Worm (Caenorhabditis elegans) whole organism, early embryonic: Measurements from ENCODE around the gene col-155.
A peak's percentile ranks its signal among the peaks of the same experiment; 100 is the strongest.

ENCODE experiments used
- B0310.2 ChIP-seq: sonication (generic microtip); optimal IDR thresholded peaks from 2 replicates; lab custom pipeline; 2016; ENCODE audit warnings: mild to moderate bottlenecking, missing genetic modification characterization, missing compliant biosample characterization
- F13C5.2 ChIP-seq: sonication (generic microtip); optimal IDR thresholded peaks from 2 replicates; lab custom pipeline; 2017; ENCODE audit warnings: mild to moderate bottlenecking, missing genetic modification characterization, inconsistent platforms, missing compliant biosample characterization
- aly-1 ChIP-seq: sonication (generic microtip); optimal IDR thresholded peaks from 2 replicates; lab custom pipeline; 2016; ENCODE audit warnings: missing genetic modification characterization, missing compliant biosample characterization
- ama-1 ChIP-seq: fragments of 150-350 bp; optimal IDR thresholded peaks from 2 replicates; lab custom pipeline; 2014
- ceh-13 ChIP-seq: fragments of 200-800 bp; sonication (Bioruptor generic); optimal IDR thresholded peaks from 2 replicates; lab custom pipeline; 2018; ENCODE audit warnings: mild to moderate bottlenecking, missing genetic modification characterization, missing compliant biosample characterization
- ceh-36 ChIP-seq: sonication (generic microtip); optimal IDR thresholded peaks from 2 replicates; lab custom pipeline; 2016; ENCODE audit warnings: missing genetic modification characterization, inconsistent platforms, missing compliant biosample characterization
- ets-7 ChIP-seq: sonication (generic microtip); optimal IDR thresholded peaks from 2 replicates; lab custom pipeline; 2016; ENCODE audit warnings: missing genotype, missing genetic modification characterization, missing compliant biosample characterization
- flt-1 ChIP-seq: fragments of 200-800 bp; sonication (Bioruptor generic); IDR thresholded peaks from 2 replicates; pipeline ENCODE4 v1.3.6; 2022; ENCODE audit warnings: missing genetic modification characterization, missing compliant biosample characterization
- hmbx-1 ChIP-seq: sonication (generic microtip); optimal IDR thresholded peaks from 2 replicates; lab custom pipeline; 2016; ENCODE audit warnings: mild to moderate bottlenecking, missing genetic modification characterization, missing compliant biosample characterization
- hmg-4 ChIP-seq: fragments of 200-800 bp; sonication (Bioruptor generic); optimal IDR thresholded peaks from 2 replicates; lab custom pipeline; 2018; ENCODE audit warnings: mild to moderate bottlenecking, missing genetic modification characterization, missing compliant biosample characterization
- hnd-1 ChIP-seq: sonication (generic microtip); optimal IDR thresholded peaks from 2 replicates; lab custom pipeline; 2016; ENCODE audit warnings: missing genetic modification characterization, missing compliant biosample characterization
- pes-1 ChIP-seq: fragments of 200-800 bp; sonication (Bioruptor generic); IDR thresholded peaks from 2 replicates; pipeline ENCODE4 v1.3.6; 2022; ENCODE audit warnings: missing genetic modification reagents, missing genetic modification characterization, missing compliant biosample characterization
- scrt-1 ChIP-seq: fragments of 200-800 bp; sonication (Bioruptor generic); IDR thresholded peaks from 2 replicates; pipeline ENCODE4 v1.3.6; 2022; ENCODE audit warnings: missing genetic modification characterization, missing compliant biosample characterization
- sea-1 ChIP-seq: fragments of 200-800 bp; sonication (Bioruptor generic); conservative IDR thresholded peaks from 2 replicates; pipeline ENCODE4 v1.3.6; 2022; ENCODE audit warnings: missing genetic modification characterization, missing compliant biosample characterization
- tbx-11 ChIP-seq: fragments of 200-800 bp; sonication (Bioruptor generic); IDR thresholded peaks from 2 replicates; pipeline ENCODE4 v1.3.6; 2022; ENCODE audit warnings: missing genetic modification characterization, missing compliant biosample characterization
- tbx-37 ChIP-seq: fragments of 200-800 bp; sonication (Bioruptor generic); conservative IDR thresholded peaks from 2 replicates; pipeline ENCODE4 v1.3.6; 2022; ENCODE audit warnings: missing genetic modification reagents, missing genetic modification characterization, missing compliant biosample characterization
- tra-4 ChIP-seq: sonication (generic microtip); optimal IDR thresholded peaks from 2 replicates; lab custom pipeline; 2017; ENCODE audit warnings: missing genetic modification characterization, missing compliant biosample characterization

col-155 gene

DNA sequence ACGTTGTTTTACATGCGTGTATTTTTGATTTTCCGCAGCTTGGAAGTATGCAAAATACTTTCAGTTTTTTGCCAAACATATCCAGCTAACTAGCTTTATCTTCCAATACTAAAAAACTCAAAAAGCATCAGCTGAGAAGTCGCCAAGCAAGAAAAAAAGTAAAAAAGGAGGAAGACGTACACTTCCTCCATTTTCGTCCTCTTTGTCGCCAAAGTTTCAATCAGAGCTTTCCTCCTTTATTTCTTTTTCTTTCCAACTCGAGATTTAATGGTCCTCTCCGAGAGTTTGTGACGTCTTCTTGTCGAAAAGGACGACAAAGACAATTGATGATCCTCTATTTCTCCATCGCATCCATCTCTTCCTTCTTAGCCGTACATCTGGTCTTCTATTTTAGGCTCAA, 9.1 kb downstream of the col-155 start:
- TF ChIP-seq ets-7 (tag; lab: Kevin White, UChicago) (no peak), tbx-37 (GFP tag; lab: Robert Waterston, UW) (no peak), tra-4 (tag; lab: Kevin White, UChicago) (no peak), F13C5.2 (tag; lab: Kevin White, UChicago) (no peak)

DNA sequence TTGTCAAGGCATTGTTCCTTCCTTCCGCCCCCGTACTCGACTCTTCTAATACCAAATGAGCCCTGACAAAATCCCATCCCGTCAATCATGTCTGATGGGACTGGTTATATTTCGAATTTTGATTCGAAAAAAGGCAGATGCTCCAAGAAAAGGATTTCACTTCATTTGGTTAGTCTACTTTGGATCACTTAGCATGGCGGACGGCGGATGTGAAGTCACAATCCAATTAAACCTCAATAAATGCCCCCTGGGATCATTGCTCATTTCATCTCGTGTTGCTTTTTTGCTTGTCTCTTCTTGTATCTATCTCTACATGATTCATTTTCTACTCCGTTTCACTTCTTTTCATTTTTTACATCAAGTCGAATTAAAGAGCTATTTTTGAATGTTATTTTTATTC, 10.3 kb downstream of the col-155 start:
- TF ChIP-seq tbx-11 (GFP tag; lab: Robert Waterston, UW) (no peak), F13C5.2 (tag; lab: Kevin White, UChicago) (no peak), hmbx-1 (tag; lab: Kevin White, UChicago) (no peak), hnd-1 (tag; lab: Kevin White, UChicago) (no peak), ceh-36 (tag; lab: Kevin White, UChicago) (no peak), pes-1 (GFP tag; lab: Robert Waterston, UW) (no peak), ama-1 (lab: Kevin White, UChicago) (no peak), tra-4 (tag; lab: Kevin White, UChicago) (no peak), aly-1 (tag; lab: Kevin White, UChicago) (no peak), hmg-4 (GFP tag; lab: Kevin White, UChicago) (no peak), sea-1 (GFP tag; lab: Robert Waterston, UW) (no peak), flt-1 (GFP tag; lab: Robert Waterston, UW) (no peak), ceh-13 (GFP tag; lab: Kevin White, UChicago) (no peak), tbx-37 (GFP tag; lab: Robert Waterston, UW) (no peak), ets-7 (tag; lab: Kevin White, UChicago) (no peak), scrt-1 (GFP tag; lab: Robert Waterston, UW) (no peak), B0310.2 (tag; lab: Kevin White, UChicago) (no peak)

DNA sequence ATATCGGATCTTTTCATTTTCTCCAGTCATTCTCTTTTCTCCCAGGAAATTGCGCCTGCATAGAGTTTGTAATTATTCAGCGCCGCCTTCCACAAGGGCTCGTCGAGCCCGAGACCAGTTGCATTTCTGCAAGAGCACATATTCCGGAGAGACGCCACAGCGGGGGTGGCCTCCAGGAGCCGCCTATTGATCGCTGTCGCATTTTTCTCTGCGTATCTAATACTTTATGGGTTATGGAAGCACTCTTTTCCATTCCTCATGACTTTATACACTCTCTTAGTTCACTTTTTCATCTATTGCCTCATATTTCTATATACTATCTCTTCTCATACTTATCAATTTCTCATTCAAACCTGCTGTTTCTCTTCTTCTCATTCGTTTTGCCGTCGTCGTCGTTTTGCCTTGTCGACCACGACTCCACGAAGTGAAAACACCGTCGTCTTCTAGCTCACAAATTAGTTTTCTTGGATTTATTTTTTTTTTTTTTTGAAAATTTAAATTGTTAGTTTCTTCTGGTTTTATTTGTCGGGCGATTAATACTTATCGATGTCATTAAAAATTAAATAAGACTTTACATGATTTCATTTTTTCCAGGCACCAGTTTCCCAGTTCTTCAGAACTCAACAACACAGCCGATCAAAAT, 14.4 kb downstream of the col-155 start, which contains the start of gene cnb-1:
cnb-1 (plus strand) TSS at position 593 of the 643 bp plus-strand sequence.
- TF ChIP-seq aly-1 (tag; lab: Kevin White, UChicago) (no peak), F13C5.2 (tag; lab: Kevin White, UChicago) (peak; percentile 13)

DNA sequence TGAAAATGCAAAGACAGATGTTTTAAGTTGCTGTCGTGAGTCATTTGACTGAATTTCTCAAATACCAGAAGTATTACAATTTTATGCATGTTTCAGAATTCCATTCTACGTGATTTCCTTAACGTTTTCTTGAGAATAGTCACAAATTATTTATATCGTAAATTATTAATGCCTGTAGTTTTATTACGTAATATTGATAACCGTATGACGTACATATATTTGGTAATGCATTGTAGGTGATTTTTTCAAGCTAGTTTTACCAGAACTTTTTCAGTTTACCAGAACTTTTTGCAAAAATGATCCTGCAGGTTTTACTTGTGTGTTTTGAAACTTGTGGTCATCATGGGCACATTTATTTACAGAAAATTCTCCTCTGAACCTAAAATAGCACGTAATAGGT, 15.8 kb downstream of the col-155 start:
- TF ChIP-seq pes-1 (GFP tag; lab: Robert Waterston, UW) = no peak
- no peak for TF ChIP-seq hmbx-1 (tag; lab: Kevin White, UChicago)
- TF ChIP-seq tbx-11 (GFP tag; lab: Robert Waterston, UW) = no peak

- TF ChIP-seq tbx-37 (GFP tag; lab: Robert Waterston, UW) (no peak), tbx-11 (GFP tag; lab: Robert Waterston, UW) (no peak)
These were observed 17.3 kb downstream of the col-155 start for ce11 chrV:11372284-11372878.

DNA sequence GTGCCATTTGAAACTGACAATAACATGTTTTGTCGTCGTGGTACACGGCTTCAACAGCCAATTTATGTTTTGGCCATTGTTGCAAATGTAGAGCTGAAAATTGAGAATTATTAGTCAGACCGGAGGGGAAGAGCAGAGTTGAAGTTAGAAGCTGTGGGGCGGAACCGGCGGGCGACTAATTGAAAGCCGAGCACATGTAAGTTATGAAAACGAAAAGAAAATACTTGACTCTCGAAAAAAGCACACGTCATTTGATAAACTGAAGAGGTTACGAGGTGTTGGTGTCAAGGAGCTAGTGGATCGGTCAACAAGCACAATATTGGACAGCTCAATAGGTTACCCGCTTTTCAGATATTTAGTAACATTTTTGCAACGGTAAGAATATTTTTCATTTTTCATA, 23.5 kb downstream of the col-155 start, which contains the start of gene dop-5:
dop-5 (minus strand) TSS at position 101 of the 400 bp plus-strand sequence.
- no peak for TF ChIP-seq flt-1 (GFP tag; lab: Robert Waterston, UW)
- no peak for TF ChIP-seq hmbx-1 (tag; lab: Kevin White, UChicago)
- TF ChIP-seq tbx-37 (GFP tag; lab: Robert Waterston, UW) = no peak
- TF ChIP-seq aly-1 (tag; lab: Kevin White, UChicago) = no peak
- no peak for TF ChIP-seq hnd-1 (tag; lab: Kevin White, UChicago)
- no peak for TF ChIP-seq scrt-1 (GFP tag; lab: Robert Waterston, UW)
- no peak for TF ChIP-seq ets-7 (tag; lab: Kevin White, UChicago)
- no peak for TF ChIP-seq sea-1 (GFP tag; lab: Robert Waterston, UW)
- TF ChIP-seq ceh-13 (GFP tag; lab: Kevin White, UChicago) = no peak
- no peak for TF ChIP-seq ama-1 (lab: Kevin White, UChicago)
- no peak for TF ChIP-seq ceh-36 (tag; lab: Kevin White, UChicago)

DNA sequence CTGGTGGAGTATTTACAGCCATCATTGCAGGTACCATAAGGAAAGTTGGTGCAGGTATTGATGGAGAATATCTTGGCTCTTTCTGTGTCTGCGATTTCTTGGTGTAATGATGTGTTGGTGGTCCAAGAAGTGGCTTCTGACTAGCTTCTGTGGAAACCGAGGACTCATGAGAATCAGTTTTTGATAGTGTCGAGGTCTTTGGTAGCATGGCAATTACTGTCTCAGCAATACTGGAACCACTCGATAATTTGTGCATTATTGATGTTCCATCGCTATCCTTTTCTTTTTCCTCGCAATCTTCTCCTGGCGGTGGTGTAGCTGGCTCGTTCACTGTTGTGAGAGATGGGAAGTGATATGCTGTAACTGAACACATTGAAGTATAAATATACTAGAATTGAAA, 26.1 kb downstream of the col-155 start:
- TF ChIP-seq ceh-13 (GFP tag; lab: Kevin White, UChicago) = no peak
- no peak for TF ChIP-seq tbx-37 (GFP tag; lab: Robert Waterston, UW)
- TF ChIP-seq aly-1 (tag; lab: Kevin White, UChicago) = no peak
- no peak for TF ChIP-seq ets-7 (tag; lab: Kevin White, UChicago)
- no peak for TF ChIP-seq flt-1 (GFP tag; lab: Robert Waterston, UW)
- no peak for TF ChIP-seq hmbx-1 (tag; lab: Kevin White, UChicago)
- TF ChIP-seq pes-1 (GFP tag; lab: Robert Waterston, UW) = no peak
- TF ChIP-seq ama-1 (lab: Kevin White, UChicago) = no peak
- no peak for TF ChIP-seq scrt-1 (GFP tag; lab: Robert Waterston, UW)
- no peak for TF ChIP-seq hnd-1 (tag; lab: Kevin White, UChicago)
- no peak for TF ChIP-seq B0310.2 (tag; lab: Kevin White, UChicago)
- no peak for TF ChIP-seq tra-4 (tag; lab: Kevin White, UChicago)
- TF ChIP-seq sea-1 (GFP tag; lab: Robert Waterston, UW) = no peak

DNA sequence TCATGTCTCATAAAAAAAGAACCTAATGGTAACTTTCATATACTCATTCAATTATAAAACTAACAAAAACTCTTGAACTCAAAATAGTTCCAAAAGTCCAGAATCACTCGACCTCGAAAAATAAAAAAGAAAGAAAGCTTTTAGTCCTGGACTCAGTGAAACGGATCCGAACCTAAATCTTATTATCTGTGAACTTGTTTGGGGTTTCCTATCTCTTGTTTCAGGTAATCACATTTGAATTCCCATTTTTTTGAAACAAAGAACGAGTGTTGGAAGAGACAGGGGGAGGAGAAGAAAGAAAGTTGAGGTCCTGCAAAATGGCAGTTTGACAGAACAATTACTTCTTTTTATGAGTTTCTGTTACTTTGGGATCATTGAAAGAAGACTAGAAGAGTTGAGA, 35.4 kb downstream of the col-155 start:
- TF ChIP-seq tbx-37 (GFP tag; lab: Robert Waterston, UW) (no peak), hmg-4 (GFP tag; lab: Kevin White, UChicago) (no peak), ets-7 (tag; lab: Kevin White, UChicago) (no peak), sea-1 (GFP tag; lab: Robert Waterston, UW) (no peak), B0310.2 (tag; lab: Kevin White, UChicago) (no peak), aly-1 (tag; lab: Kevin White, UChicago) (no peak), pes-1 (GFP tag; lab: Robert Waterston, UW) (no peak), flt-1 (GFP tag; lab: Robert Waterston, UW) (no peak), F13C5.2 (tag; lab: Kevin White, UChicago) (no peak), scrt-1 (GFP tag; lab: Robert Waterston, UW) (no peak), tbx-11 (GFP tag; lab: Robert Waterston, UW) (no peak), ceh-36 (tag; lab: Kevin White, UChicago) (no peak), hnd-1 (tag; lab: Kevin White, UChicago) (no peak), tra-4 (tag; lab: Kevin White, UChicago) (no peak), ama-1 (lab: Kevin White, UChicago) (no peak), ceh-13 (GFP tag; lab: Kevin White, UChicago) (no peak), hmbx-1 (tag; lab: Kevin White, UChicago) (no peak)
